Fruit fly (Drosophila melanogaster) whole organism, prepupa: ENCODE measurements around the gene Med.

Source experiments
- Blimp-1 ChIP-seq: fragments of 200-800 bp; sonication (Bioruptor generic); optimal IDR thresholded peaks from 3 replicates; lab custom pipeline; 2017; ENCODE audit warnings: missing biosample characterization, missing genetic modification characterization, mild to moderate bottlenecking, moderate library complexity, missing genetic modification reagents
- CG10669 ChIP-seq: fragments of 200-800 bp; sonication (Bioruptor generic); optimal IDR thresholded peaks from 3 replicates; lab custom pipeline; 2018; ENCODE audit warnings: missing biosample characterization, mild to moderate bottlenecking, missing genetic modification characterization, moderate library complexity
- CG11294 ChIP-seq: fragments of 200-800 bp; sonication (Bioruptor generic); IDR thresholded peaks from 2 replicates; pipeline ENCODE4 v1.3.6; 2022; ENCODE audit warnings: missing biosample characterization, missing genetic modification characterization
- CG11762 ChIP-seq: fragments of 200-800 bp; sonication (Bioruptor generic); optimal IDR thresholded peaks from 3 replicates; lab custom pipeline; 2016; ENCODE audit warnings: missing biosample characterization, missing genetic modification characterization; ENCODE audit not compliant: insufficient read depth
- CG11902 ChIP-seq: fragments of 200-800 bp; sonication (Bioruptor generic); optimal IDR thresholded peaks from 3 replicates; lab custom pipeline; 2016; ENCODE audit warnings: missing biosample characterization, missing genetic modification characterization
- CG15336 ChIP-seq: fragments of 200-800 bp; sonication (Bioruptor generic); IDR thresholded peaks from 2 replicates; pipeline ENCODE4 v1.3.6; 2022; ENCODE audit warnings: missing biosample characterization, missing genetic modification characterization
- CG1621 ChIP-seq: fragments of 200-800 bp; sonication (Bioruptor generic); optimal IDR thresholded peaks from 3 replicates; lab custom pipeline; 2018; ENCODE audit warnings: missing biosample characterization, mild to moderate bottlenecking, missing genetic modification characterization
- CG16779 ChIP-seq: fragments of 200-800 bp; sonication (Bioruptor generic); optimal IDR thresholded peaks from 3 replicates; lab custom pipeline; 2017; ENCODE audit warnings: missing biosample characterization, mild to moderate bottlenecking, missing genetic modification characterization
- CG3032 ChIP-seq: fragments of 200-800 bp; optimal IDR thresholded peaks from 2 replicates; lab custom pipeline; 2019; ENCODE audit warnings: missing biosample characterization, mild to moderate bottlenecking, missing genetic modification characterization, moderate library complexity
- CG31627 ChIP-seq: fragments of 200-800 bp; sonication (Bioruptor generic); optimal IDR thresholded peaks from 3 replicates; lab custom pipeline; 2016; ENCODE audit warnings: missing biosample characterization, missing genetic modification characterization
- CG32006 ChIP-seq: fragments of 200-800 bp; sonication (Bioruptor generic); optimal IDR thresholded peaks from 3 replicates; lab custom pipeline; 2017; ENCODE audit warnings: missing biosample characterization, mild to moderate bottlenecking, missing genetic modification characterization
- CG3919 ChIP-seq: fragments of 200-800 bp; sonication (Bioruptor generic); optimal IDR thresholded peaks from 3 replicates; lab custom pipeline; 2016; ENCODE audit warnings: missing biosample characterization, missing genetic modification characterization
- CG6163 ChIP-seq: fragments of 200-800 bp; sonication (Bioruptor generic); IDR thresholded peaks from 3 replicates; pipeline ENCODE4 v1.3.6; 2022; ENCODE audit warnings: missing biosample characterization, missing genetic modification characterization
- CG6792 ChIP-seq: fragments of 200-800 bp; sonication (Bioruptor generic); optimal IDR thresholded peaks from 3 replicates; lab custom pipeline; 2016; ENCODE audit warnings: missing biosample characterization, missing genetic modification characterization
- CG6808 ChIP-seq: fragments of 200-800 bp; sonication (Bioruptor generic); optimal IDR thresholded peaks from 3 replicates; lab custom pipeline; 2017; ENCODE audit warnings: missing biosample characterization, missing genetic modification characterization, mild to moderate bottlenecking, moderate library complexity, missing genetic modification reagents
- CG6854 ChIP-seq: fragments of 200-800 bp; sonication (Bioruptor generic); optimal IDR thresholded peaks from 2 replicates; lab custom pipeline; 2017; ENCODE audit warnings: missing biosample characterization, mild to moderate bottlenecking, missing genetic modification characterization
- CG7368 ChIP-seq: fragments of 200-800 bp; sonication (Bioruptor generic); optimal IDR thresholded peaks from 3 replicates; lab custom pipeline; 2016; ENCODE audit warnings: missing biosample characterization, missing genetic modification characterization
- CG8119 ChIP-seq: fragments of 200-800 bp; sonication (Bioruptor generic); IDR thresholded peaks from 3 replicates; pipeline ENCODE4 v1.3.6; 2022; ENCODE audit warnings: missing biosample characterization, missing genetic modification characterization
- CG8632 ChIP-seq: fragments of 200-800 bp; sonication (Bioruptor generic); optimal IDR thresholded peaks from 3 replicates; lab custom pipeline; 2016; ENCODE audit warnings: missing biosample characterization, missing genetic modification characterization
- CG9139 ChIP-seq: fragments of 200-800 bp; sonication (Bioruptor generic); optimal IDR thresholded peaks from 3 replicates; lab custom pipeline; 2017; ENCODE audit warnings: missing biosample characterization, mild to moderate bottlenecking, missing genetic modification characterization
- Eip75B ChIP-seq: fragments of 200-800 bp; sonication (Bioruptor generic); optimal IDR thresholded peaks from 3 replicates; lab custom pipeline; 2016; ENCODE audit warnings: missing biosample characterization, missing genetic modification characterization
- Eip78C ChIP-seq: fragments of 200-800 bp; sonication (Bioruptor generic); peaks from one replicate; lab custom pipeline; 2016; ENCODE audit warnings: missing biosample characterization, missing genetic modification characterization
- Eip93F ChIP-seq: fragments of 200-800 bp; sonication (Bioruptor generic); optimal IDR thresholded peaks from 2 replicates; lab custom pipeline; 2016; ENCODE audit warnings: missing biosample characterization, mild to moderate bottlenecking, missing genetic modification characterization
- Ets21C ChIP-seq: fragments of 200-800 bp; sonication (Bioruptor generic); optimal IDR thresholded peaks from 3 replicates; lab custom pipeline; 2016; ENCODE audit warnings: missing biosample characterization, missing genetic modification characterization
- Ets96B ChIP-seq: fragments of 200-800 bp; optimal IDR thresholded peaks from 2 replicates; lab custom pipeline; 2019; ENCODE audit warnings: missing biosample characterization, mild to moderate bottlenecking, missing genetic modification characterization, moderate library complexity
- Gug ChIP-seq: fragments of 200-800 bp; sonication (Bioruptor generic); IDR thresholded peaks from 2 replicates; pipeline ENCODE4 v1.3.6; 2022; ENCODE audit warnings: missing biosample characterization, missing genetic modification characterization
- Hr38 ChIP-seq: sonication (Bioruptor generic); optimal IDR thresholded peaks from 2 replicates; lab custom pipeline; 2016; ENCODE audit warnings: missing biosample characterization, missing genetic modification characterization
- Hr39 ChIP-seq: fragments of 200-800 bp; sonication (Bioruptor generic); optimal IDR thresholded peaks from 2 replicates; lab custom pipeline; 2016; ENCODE audit warnings: missing biosample characterization, missing genetic modification characterization
- Hr4 ChIP-seq: fragments of 200-800 bp; sonication (Bioruptor generic); optimal IDR thresholded peaks from 3 replicates; lab custom pipeline; 2016; ENCODE audit warnings: missing biosample characterization, missing genetic modification characterization
- Lpt ChIP-seq: fragments of 200-800 bp; sonication (Bioruptor generic); optimal IDR thresholded peaks from 3 replicates; lab custom pipeline; 2016; ENCODE audit warnings: missing biosample characterization, missing genetic modification characterization
- Met ChIP-seq: fragments of 200-800 bp; sonication (Bioruptor generic); optimal IDR thresholded peaks from 3 replicates; lab custom pipeline; 2016; ENCODE audit warnings: missing biosample characterization, missing genetic modification characterization
- OdsH ChIP-seq: fragments of 200-800 bp; sonication (Bioruptor generic); optimal IDR thresholded peaks from 3 replicates; lab custom pipeline; 2016; ENCODE audit warnings: missing biosample characterization, missing genetic modification characterization
- Sox14 ChIP-seq: fragments of 200-800 bp; sonication (Bioruptor generic); optimal IDR thresholded peaks from 3 replicates; lab custom pipeline; 2016; ENCODE audit warnings: missing biosample characterization, missing genetic modification characterization
- achi ChIP-seq: fragments of 200-800 bp; sonication (Bioruptor generic); optimal IDR thresholded peaks from 3 replicates; lab custom pipeline; 2016; ENCODE audit warnings: missing biosample characterization, missing genetic modification characterization
- cyc ChIP-seq: fragments of 200-800 bp; sonication (Bioruptor generic); optimal IDR thresholded peaks from 3 replicates; lab custom pipeline; 2016; ENCODE audit warnings: missing biosample characterization, missing genetic modification characterization
- dac ChIP-seq: fragments of 200-800 bp; sonication (Bioruptor generic); optimal IDR thresholded peaks from 2 replicates; lab custom pipeline; 2017; ENCODE audit warnings: missing biosample characterization, mild to moderate bottlenecking, missing genetic modification characterization
- dsx ChIP-seq: fragments of 200-800 bp; optimal IDR thresholded peaks from 3 replicates; lab custom pipeline; 2019; ENCODE audit warnings: missing biosample characterization, mild to moderate bottlenecking, missing genetic modification characterization, moderate library complexity; ENCODE audit not compliant: poor library complexity, severe bottlenecking
- eg ChIP-seq: fragments of 200-800 bp; sonication (Bioruptor generic); IDR thresholded peaks from 3 replicates; pipeline ENCODE4 v1.3.6; 2022; ENCODE audit warnings: missing biosample characterization, missing genetic modification characterization
- esn ChIP-seq: fragments of 200-800 bp; sonication (Bioruptor generic); optimal IDR thresholded peaks from 2 replicates; lab custom pipeline; 2016; ENCODE audit warnings: missing biosample characterization, mild to moderate bottlenecking, missing genetic modification characterization, moderate library complexity
- fd85E ChIP-seq: fragments of 200-800 bp; sonication (Bioruptor generic); optimal IDR thresholded peaks from 3 replicates; lab custom pipeline; 2016; ENCODE audit warnings: missing biosample characterization, missing genetic modification characterization
- fkh ChIP-seq: fragments of 200-800 bp; sonication (Bioruptor generic); optimal IDR thresholded peaks from 3 replicates; lab custom pipeline; 2017; ENCODE audit warnings: missing biosample characterization, mild to moderate bottlenecking, missing genetic modification characterization, moderate library complexity
- lz ChIP-seq: fragments of 200-800 bp; sonication (Bioruptor generic); optimal IDR thresholded peaks from 3 replicates; lab custom pipeline; 2016; ENCODE audit warnings: missing biosample characterization, missing genetic modification characterization
- net ChIP-seq: fragments of 200-800 bp; sonication (Bioruptor generic); optimal IDR thresholded peaks from 3 replicates; lab custom pipeline; 2016; ENCODE audit warnings: missing biosample characterization, missing genetic modification characterization
- pdm3 ChIP-seq: fragments of 200-800 bp; sonication (Bioruptor generic); optimal IDR thresholded peaks from 3 replicates; lab custom pipeline; 2016; ENCODE audit warnings: missing biosample characterization, missing genetic modification characterization
- salr ChIP-seq, 2 experiments: fragments of 200-800 bp; sonication (Bioruptor generic); optimal IDR thresholded peaks; 3 replicates each; lab custom pipeline; 2016 to 2018; ENCODE audit warnings: missing biosample characterization in 2 of 2, missing genetic modification characterization in 2 of 2, mild to moderate bottlenecking in 1 of 2
- spab ChIP-seq: fragments of 200-800 bp; sonication (Bioruptor generic); optimal IDR thresholded peaks from 2 replicates; lab custom pipeline; 2017; ENCODE audit warnings: missing biosample characterization, mild to moderate bottlenecking, missing genetic modification characterization, missing genetic modification reagents
- ss ChIP-seq, 2 experiments: fragments of 200-800 bp; sonication (Bioruptor generic); optimal IDR thresholded peaks; 2 replicates in 1 of 2; 3 replicates in 1 of 2; lab custom pipeline; 2017 to 2018; ENCODE audit warnings: mild to moderate bottlenecking in 2 of 2, missing biosample characterization in 2 of 2, missing genetic modification characterization in 2 of 2, moderate library complexity in 1 of 2
- svp ChIP-seq: fragments of 200-800 bp; sonication (Bioruptor generic); peaks from one replicate; lab custom pipeline; 2016; ENCODE audit warnings: missing biosample characterization, missing genetic modification characterization
- topi ChIP-seq: fragments of 200-800 bp; sonication (Bioruptor generic); optimal IDR thresholded peaks from 3 replicates; lab custom pipeline; 2016; ENCODE audit warnings: missing biosample characterization, missing genetic modification characterization
- vri ChIP-seq: fragments of 200-800 bp; sonication (Bioruptor generic); optimal IDR thresholded peaks from 3 replicates; lab custom pipeline; 2016; ENCODE audit warnings: missing biosample characterization, mild to moderate bottlenecking, missing genetic modification characterization

Med gene

dm6 chr3R:31610639-31611594 is at the start of gene Med:
TSS of gene Med (plus strand) at chr3R:31611046.
- TF ChIP-seq Eip93F: no peak
- TF ChIP-seq CG11294 (GFP tag; lab: Robert Waterston, UW): no peak
- no peak for TF ChIP-seq CG31627 (GFP tag; lab: Kevin White, UChicago)
- TF ChIP-seq net (GFP tag; lab: Kevin White, UChicago): peak; percentile 42
- peak; percentile 6 for TF ChIP-seq esn (GFP tag; lab: Kevin White, UChicago)
- no peak for TF ChIP-seq dac (GFP tag; lab: Kevin White, UChicago)
- peak; percentile 19 for TF ChIP-seq CG6854 (GFP tag; lab: Kevin White, UChicago)
- TF ChIP-seq Met: no peak
- peak; percentile 52 for TF ChIP-seq Lpt (GFP tag; lab: Kevin White, UChicago)
- TF ChIP-seq lz (GFP tag; lab: Kevin White, UChicago): peak; percentile 13
- TF ChIP-seq pdm3 (GFP tag; lab: Kevin White, UChicago): no peak
- TF ChIP-seq CG6792 (GFP tag; lab: Kevin White, UChicago): no peak
- TF ChIP-seq eg (GFP tag; lab: Robert Waterston, UW): no peak
- no peak for TF ChIP-seq OdsH (GFP tag; lab: Kevin White, UChicago)
- TF ChIP-seq CG15336 (GFP tag; lab: Robert Waterston, UW): no peak
- TF ChIP-seq Blimp-1 (GFP tag; lab: Kevin White, UChicago): no peak
- no peak for TF ChIP-seq CG11762 (GFP tag; lab: Kevin White, UChicago)
- no peak for TF ChIP-seq CG8119
- TF ChIP-seq Hr39: no peak
- no peak for TF ChIP-seq CG8632 (GFP tag; lab: Kevin White, UChicago)
- TF ChIP-seq CG6808 (GFP tag; lab: Kevin White, UChicago): peak; percentile 25
- TF ChIP-seq fkh (GFP tag; lab: Kevin White, UChicago): no peak
- TF ChIP-seq CG3032: peak; percentile 25
- TF ChIP-seq Ets21C (GFP tag; lab: Kevin White, UChicago): no peak
- TF ChIP-seq CG11902 (GFP tag; lab: Kevin White, UChicago): no peak
- TF ChIP-seq Hr38: no peak
- TF ChIP-seq topi (GFP tag; lab: Kevin White, UChicago): no peak
- no peak for TF ChIP-seq cyc
- TF ChIP-seq CG9139: no peak
- no peak for TF ChIP-seq Gug (GFP tag; lab: Robert Waterston, UW)
- peak; percentile 84 for TF ChIP-seq svp
- TF ChIP-seq CG1621 (tag; lab: Kevin White, UChicago): peak; percentile 63
- peak in 1 of 2 experiments; percentile 27 for TF ChIP-seq salr (GFP tag; optimal IDR thresholded peaks at IDR 0.05; lab: Kevin White, UChicago)
- TF ChIP-seq Eip78C (GFP tag; lab: Kevin White, UChicago): peak; percentile 74
- no peak for TF ChIP-seq achi (GFP tag; lab: Kevin White, UChicago)
- no peak for TF ChIP-seq CG7368 (GFP tag; lab: Kevin White, UChicago)
- TF ChIP-seq CG16779: peak; percentile 5
- TF ChIP-seq Ets96B (tag; lab: Kevin White, UChicago): peak; percentile 14
- TF ChIP-seq vri (GFP tag; lab: Kevin White, UChicago): peak; percentile 44
- TF ChIP-seq CG10669 (GFP tag; lab: Kevin White, UChicago): peak; percentile 17
- peak; percentile 9 for TF ChIP-seq spab (GFP tag; lab: Kevin White, UChicago)
- TF ChIP-seq CG6163 (GFP tag; lab: Robert Waterston, UW): no peak
- peak; percentile 84 for TF ChIP-seq dsx
- TF ChIP-seq CG32006: peak; percentile 1
- TF ChIP-seq Eip75B: no peak
- TF ChIP-seq Hr4 (GFP tag; lab: Kevin White, UChicago): no peak
- no peak for TF ChIP-seq fd85E (GFP tag; lab: Kevin White, UChicago)
- peak; percentile 37 to 45 for TF ChIP-seq ss (GFP tag; optimal IDR thresholded peaks at IDR 0.05; lab: Kevin White, UChicago)
- TF ChIP-seq CG3919 (GFP tag; lab: Kevin White, UChicago): peak; percentile 8
- TF ChIP-seq Sox14: peak; percentile 81
